Worm (Caenorhabditis elegans): ENCODE measurements around the gene ubh-3.

ubh-3 gene

DNA sequence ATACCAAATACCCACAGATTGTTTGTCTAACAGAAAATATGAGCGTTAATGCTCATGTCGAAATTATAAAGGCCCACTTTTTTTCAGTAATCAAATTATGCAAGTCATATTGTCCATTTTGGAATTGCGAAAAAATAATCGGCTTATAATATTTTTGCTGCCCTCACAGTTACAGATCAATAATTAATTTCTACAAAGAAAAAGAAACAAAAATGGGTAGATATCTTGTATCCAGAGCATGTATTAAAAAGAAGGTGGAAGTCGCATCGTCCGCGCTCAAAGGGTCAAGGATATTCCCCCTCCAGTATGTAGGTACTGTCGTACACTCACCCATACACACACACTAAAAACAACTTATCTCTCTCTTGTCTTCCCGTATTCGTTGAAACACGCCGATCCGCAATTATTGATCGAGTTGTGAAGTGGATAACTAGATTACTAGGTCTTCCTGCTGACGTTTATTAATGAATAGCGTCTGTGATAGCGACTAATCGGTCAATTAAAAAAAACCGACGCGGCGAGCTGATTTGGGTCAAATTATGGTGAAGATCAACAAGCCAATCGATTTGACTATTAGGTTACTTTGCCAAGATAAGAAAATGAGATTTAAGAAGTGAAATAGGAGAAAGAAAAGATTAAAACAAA, 5.3 kb upstream of the ubh-3 start:
- TF ChIP-seq lsy-27 (tag; optimal IDR thresholded peaks at IDR 0.05; ENCODE audit: borderline replicate concordance, insufficient read depth) (no peak), T07F8.4 (tag; optimal IDR thresholded peaks at IDR 0.05) (no peak), ztf-26 (tag; optimal IDR thresholded peaks at IDR 0.05) (no peak), ceh-100 (GFP tag; IDR thresholded peaks at IDR 0.05) (no peak), mes-4 (tag; optimal IDR thresholded peaks at IDR 0.05) (no peak), madf-6 (GFP tag; IDR thresholded peaks at IDR 0.05) (no peak)

- TF ChIP-seq let-607 (tag; optimal IDR thresholded peaks at IDR 0.05) (peak in 1 of 2 experiments; percentile 87), snpc-1.1 (tag; optimal IDR thresholded peaks at IDR 0.05; ENCODE audit: insufficient read depth) (no peak)
Measured at ce11 chrV:6513356-6513755, 4.8 kb upstream of the ubh-3 start.

DNA sequence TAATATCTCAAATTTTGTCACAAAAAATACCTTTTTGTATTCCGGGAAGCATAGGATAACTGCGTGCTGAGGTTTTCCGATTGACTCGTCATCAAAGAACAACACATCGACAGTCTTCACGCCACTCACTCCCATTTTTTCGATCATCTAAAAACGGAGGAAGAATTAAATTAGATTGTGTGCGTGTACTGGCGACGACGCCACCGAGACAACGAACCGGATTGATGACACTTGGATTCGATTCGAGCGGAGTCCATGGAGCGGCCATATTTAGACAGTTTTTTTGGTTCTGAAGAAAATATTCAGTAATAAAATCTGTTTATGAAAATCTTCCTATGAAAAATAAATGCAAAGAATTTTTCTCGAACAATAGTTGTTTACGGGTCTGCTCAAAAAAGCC, 2.5 kb upstream of the ubh-3 start, which contains the start of gene ubh-1:
ubh-1 (minus strand) TSS at position 289 of the 400 bp plus-strand sequence.
- TF ChIP-seq hlh-12 (tag; optimal IDR thresholded peaks at IDR 0.05) (no peak), F10E7.11 (tag; optimal IDR thresholded peaks at IDR 0.05) (no peak), let-526 (GFP tag; IDR thresholded peaks at IDR 0.05) (no peak), C06A6.2 (GFP tag; conservative IDR thresholded peaks at IDR 0.05) (no peak), ZK185.1 (tag; optimal IDR thresholded peaks at IDR 0.05; ENCODE audit: poor library complexity, severe bottlenecking) (no peak), F37B4.10 (GFP tag; IDR thresholded peaks at IDR 0.05) (no peak), F57C9.4 (tag; optimal IDR thresholded peaks at IDR 0.05) (no peak), nfyb-1 (GFP tag; IDR thresholded peaks at IDR 0.05) (0 out of 2 replicates have a peak, but pooled peaks have one; percentile 10)

DNA sequence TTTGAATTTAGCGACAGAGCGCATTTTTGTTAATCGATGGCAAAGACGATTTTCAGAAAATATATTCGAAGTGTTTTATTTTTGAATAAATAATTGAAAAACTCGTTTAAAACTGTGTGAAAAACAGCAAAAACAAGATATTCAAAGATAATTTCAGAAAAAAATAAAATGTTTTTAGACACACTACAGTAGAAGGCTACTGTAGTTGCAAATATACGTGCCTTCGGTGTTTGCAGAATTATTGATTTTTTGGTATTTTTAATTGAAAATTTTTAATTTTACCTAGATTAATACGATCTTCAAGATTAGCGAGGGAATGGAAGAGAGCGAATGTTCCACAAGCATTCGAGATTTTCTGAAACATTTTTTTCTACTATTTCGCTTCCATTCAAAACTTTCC, 2.0 kb upstream of the ubh-3 start:
- TF ChIP-seq madf-6 (GFP tag; IDR thresholded peaks at IDR 0.05), result peak; percentile 49; the same call in 1 of the 2 replicates
- TF ChIP-seq athp-1 (tag; optimal IDR thresholded peaks at IDR 0.05), result no peak
- TF ChIP-seq Y53F4B.3 (GFP tag; IDR thresholded peaks at IDR 0.05), result no peak
- no peak for TF ChIP-seq dpff-1 (tag; optimal IDR thresholded peaks at IDR 0.05)
- TF ChIP-seq egl-18 (GFP tag; IDR thresholded peaks at IDR 0.05), result no peak
- peak; percentile 88 for TF ChIP-seq lsl-1 (GFP tag; optimal IDR thresholded peaks at IDR 0.05)
- no peak for TF ChIP-seq dpl-1 (GFP tag; optimal IDR thresholded peaks at IDR 0.05)
- TF ChIP-seq xnd-1 (tag; optimal IDR thresholded peaks at IDR 0.05), result peak; percentile 3
- no peak for TF ChIP-seq nfya-2 (GFP tag; IDR thresholded peaks at IDR 0.05)
- no peak for TF ChIP-seq ets-4 (GFP tag; optimal IDR thresholded peaks at IDR 0.05)
- TF ChIP-seq chd-7 (tag; optimal IDR thresholded peaks at IDR 0.05), result no peak
- TF ChIP-seq tlf-1 (GFP tag; optimal IDR thresholded peaks at IDR 0.05), result no peak
- no peak for TF ChIP-seq F22D6.2 (tag; optimal IDR thresholded peaks at IDR 0.05)

- no peak for TF ChIP-seq lsy-27 (tag; optimal IDR thresholded peaks at IDR 0.05; ENCODE audit: borderline replicate concordance, insufficient read depth)
- no peak for TF ChIP-seq B0336.3 (GFP tag; IDR thresholded peaks at IDR 0.05)
- no peak for TF ChIP-seq B0261.1 (tag; optimal IDR thresholded peaks at IDR 0.05)
- TF ChIP-seq atf-7 (tag; optimal IDR thresholded peaks at IDR 0.05), result no peak
- TF ChIP-seq pbrm-1 (GFP tag; IDR thresholded peaks at IDR 0.05), result no peak
- TF ChIP-seq ztf-3 (GFP tag; optimal IDR thresholded peaks at IDR 0.05), result no peak
- TF ChIP-seq athp-1 (tag; optimal IDR thresholded peaks at IDR 0.05), result no peak
- TF ChIP-seq snpc-1.1 (tag; optimal IDR thresholded peaks at IDR 0.05; ENCODE audit: insufficient read depth), result no peak
- TF ChIP-seq C06A6.2 (GFP tag; conservative IDR thresholded peaks at IDR 0.05), result no peak
- TF ChIP-seq ceh-100 (GFP tag; IDR thresholded peaks at IDR 0.05), result no peak
- TF ChIP-seq ceh-58 (GFP tag; IDR thresholded peaks at IDR 0.05), result no peak
- TF ChIP-seq rpc-1 (optimal IDR thresholded peaks at IDR 0.05), result no peak
- no peak for TF ChIP-seq rpc-1 (tag; optimal IDR thresholded peaks at IDR 0.05)
- TF ChIP-seq zfh-2 (GFP tag; conservative IDR thresholded peaks at IDR 0.05), result no peak
- TF ChIP-seq egl-44 (GFP tag; IDR thresholded peaks at IDR 0.05), result no peak
- no peak for TF ChIP-seq T07F8.4 (tag; optimal IDR thresholded peaks at IDR 0.05)
- TF ChIP-seq nhr-179 (tag; optimal IDR thresholded peaks at IDR 0.05), result no peak
- TF ChIP-seq F37B4.10 (GFP tag; IDR thresholded peaks at IDR 0.05), result no peak
- no peak for TF ChIP-seq ztf-22 (GFP tag; optimal IDR thresholded peaks at IDR 0.05)
- TF ChIP-seq snpc-3.4 (tag; optimal IDR thresholded peaks at IDR 0.05), result no peak
- no peak for TF ChIP-seq gei-17 (GFP tag; optimal IDR thresholded peaks at IDR 0.05)
Measured at ce11 chrV:6509717-6510116, 1.1 kb upstream of the ubh-3 start, which contains the start of gene ubh-2. Gene ubh-2, minus strand, starts transcription at chrV:6509817.
